Worm (Caenorhabditis elegans) whole organism, L2 larva: ENCODE measurements around the gene sra-31.

Experiments
- F13H6.1 ChIP-seq: sonication (generic microtip); optimal IDR thresholded peaks from 2 replicates; lab custom pipeline; 2016; ENCODE audit warnings: missing genetic modification characterization, missing compliant biosample characterization
- fos-1 ChIP-seq: fragments of 150-350 bp; optimal IDR thresholded peaks from 2 replicates; lab custom pipeline; 2014; ENCODE audit warnings: missing biosample characterization, missing genetic modification characterization
- mdl-1 ChIP-seq, 2 experiments: fragments of 150-350 bp in 1 of 2; sonication (generic microtip) in 1 of 2; optimal IDR thresholded peaks; 2 replicates each; lab custom pipeline; 2017; ENCODE audit warnings: missing biosample characterization in 2 of 2, missing genetic modification characterization in 2 of 2

- no peak for TF ChIP-seq mdl-1 (tag; optimal IDR thresholded peaks at IDR 0.05; lab: Kevin White, UChicago)
- no peak for TF ChIP-seq F13H6.1 (tag; lab: Kevin White, UChicago)
- peak; percentile 0 for TF ChIP-seq fos-1 (tag; lab: Kevin White, UChicago)
Observed at ce11 chrII:6625302-6625701, 47.0 kb upstream of the sra-31 start, which contains the start of gene F54H5.14.
